Fruit fly (Drosophila melanogaster): ENCODE measurements around the gene bap.

Gene bap

dm6 chr3R:21347815-21348186, 40.9 kb upstream of the bap start:
- TF ChIP-seq salr (GFP tag; optimal IDR thresholded peaks at IDR 0.05) (peak in 1 of 2 experiments; percentile 71), CG31627 (GFP tag; optimal IDR thresholded peaks at IDR 0.05) (no peak), Gug (GFP tag; IDR thresholded peaks at IDR 0.05) (no peak), Sox14 (GFP tag; optimal IDR thresholded peaks at IDR 0.05) (peak; percentile 22), Smox (GFP tag; optimal IDR thresholded peaks at IDR 0.05) (no peak), cyc (GFP tag; optimal IDR thresholded peaks at IDR 0.05) (no peak), CG6276 (GFP tag; optimal IDR thresholded peaks at IDR 0.05) (peak; percentile 28), CG7368 (GFP tag; optimal IDR thresholded peaks at IDR 0.05) (no peak), fd85E (GFP tag; optimal IDR thresholded peaks at IDR 0.05) (no peak), CG32006 (GFP tag; optimal IDR thresholded peaks at IDR 0.05) (peak; percentile 71), Eip78C (GFP tag) (peak; percentile 83), OdsH (GFP tag; optimal IDR thresholded peaks at IDR 0.05) (peak; percentile 40), Ets21C (GFP tag; optimal IDR thresholded peaks at IDR 0.05) (no peak), Ets96B (tag; optimal IDR thresholded peaks at IDR 0.05) (peak; percentile 8), CG4318 (GFP tag; optimal IDR thresholded peaks at IDR 0.05) (peak; percentile 48), CG11762 (GFP tag; optimal IDR thresholded peaks at IDR 0.05; ENCODE audit: insufficient read depth) (no peak), CG6792 (GFP tag; optimal IDR thresholded peaks at IDR 0.05) (peak; percentile 3), svp (GFP tag) (peak; percentile 21), pdm3 (GFP tag; optimal IDR thresholded peaks at IDR 0.05) (peak; percentile 47), CG10669 (GFP tag; optimal IDR thresholded peaks at IDR 0.05) (peak; percentile 12), CG6808 (GFP tag; optimal IDR thresholded peaks at IDR 0.05) (peak; percentile 3), Hr39 (GFP tag; optimal IDR thresholded peaks at IDR 0.05) (no peak), lz (GFP tag; optimal IDR thresholded peaks at IDR 0.05) (peak; percentile 36), eg (GFP tag; IDR thresholded peaks at IDR 0.05) (peak; percentile 43; the same call in 1 of the 3 replicates), Lpt (GFP tag; optimal IDR thresholded peaks at IDR 0.05) (no peak), Eip75B (GFP tag; optimal IDR thresholded peaks at IDR 0.05) (peak; percentile 11), Sox102F (GFP tag; optimal IDR thresholded peaks at IDR 0.05) (no peak), CG8119 (GFP tag; IDR thresholded peaks at IDR 0.05) (peak; percentile 41; the same call in 1 of the 3 replicates), CG8632 (GFP tag; optimal IDR thresholded peaks at IDR 0.05) (no peak), Hr4 (GFP tag; optimal IDR thresholded peaks at IDR 0.05) (peak; percentile 46), CG10631 (GFP tag; optimal IDR thresholded peaks at IDR 0.05) (peak; percentile 30), acj6 (GFP tag; optimal IDR thresholded peaks at IDR 0.05) (peak; percentile 1), CG8319 (GFP tag; optimal IDR thresholded peaks at IDR 0.05) (no peak), CG16779 (tag; optimal IDR thresholded peaks at IDR 0.05) (no peak), vri (GFP tag; optimal IDR thresholded peaks at IDR 0.05) (no peak), esn (GFP tag; optimal IDR thresholded peaks at IDR 0.05) (peak; percentile 30)

dm6 chr3R:21348367-21349038, 40.2 kb upstream of the bap start:
- TF ChIP-seq eg (GFP tag; IDR thresholded peaks at IDR 0.05) (no peak), vri (GFP tag; optimal IDR thresholded peaks at IDR 0.05) (peak; percentile 19), Met (GFP tag; optimal IDR thresholded peaks at IDR 0.05) (peak; percentile 17), CG6792 (GFP tag; optimal IDR thresholded peaks at IDR 0.05) (no peak), fd85E (GFP tag; optimal IDR thresholded peaks at IDR 0.05) (peak; percentile 4), Hr4 (GFP tag; optimal IDR thresholded peaks at IDR 0.05) (no peak), CG6854 (GFP tag; optimal IDR thresholded peaks at IDR 0.05) (peak; percentile 61), Lpt (GFP tag; optimal IDR thresholded peaks at IDR 0.05) (peak; percentile 1), CG6276 (GFP tag; optimal IDR thresholded peaks at IDR 0.05) (peak; percentile 10), ss (GFP tag; optimal IDR thresholded peaks at IDR 0.05) (peak in 1 of 2 experiments; percentile 72), dsx (GFP tag; optimal IDR thresholded peaks at IDR 0.05; ENCODE audit: poor library complexity, severe bottlenecking) (peak; percentile 99), svp (GFP tag) (peak; percentile 46), CG10669 (GFP tag; optimal IDR thresholded peaks at IDR 0.05) (no peak), CG11902 (GFP tag; optimal IDR thresholded peaks at IDR 0.05) (no peak)

All from whole organism, prepupa.